Worm (Caenorhabditis elegans) whole organism, mixed stage, embryonic: ENCODE results near the gene F35A5.8.

Source experiments
- blmp-1 ChIP-seq: fragments of 150-350 bp; optimal IDR thresholded peaks from 2 replicates; lab custom pipeline; 2014; ENCODE audit warnings: missing biosample characterization, missing genetic modification characterization
- mep-1 ChIP-seq: fragments of 150-350 bp; optimal IDR thresholded peaks from 2 replicates; lab custom pipeline; 2017; ENCODE audit warnings: missing biosample characterization, missing genetic modification reagents, missing genetic modification characterization, inconsistent platforms
- nhr-237 ChIP-seq: fragments of 150-350 bp; optimal IDR thresholded peaks from 2 replicates; lab custom pipeline; 2014; ENCODE audit warnings: missing biosample characterization, missing genetic modification characterization
- nhr-76 ChIP-seq: sonication (generic microtip); optimal IDR thresholded peaks from 2 replicates; lab custom pipeline; 2017; ENCODE audit warnings: missing biosample characterization, missing genetic modification characterization
- pha-4 ChIP-seq: fragments of 150-350 bp; optimal IDR thresholded peaks from 2 replicates; lab custom pipeline; 2018; ENCODE audit warnings: missing biosample characterization, missing genetic modification reagents, missing genetic modification characterization
- unc-39 ChIP-seq: fragments of 150-350 bp; optimal IDR thresholded peaks from 2 replicates; lab custom pipeline; 2014; ENCODE audit warnings: missing biosample characterization, missing genetic modification characterization
- ztf-11 ChIP-seq: fragments of 150-350 bp; optimal IDR thresholded peaks from 2 replicates; lab custom pipeline; 2014; ENCODE audit warnings: missing biosample characterization, missing genetic modification characterization

- no peak for TF ChIP-seq nhr-76 (tag; lab: Kevin White, UChicago)
- TF ChIP-seq nhr-237 (tag; lab: Kevin White, UChicago): peak; percentile 56
- TF ChIP-seq pha-4: no peak
- TF ChIP-seq blmp-1 (tag; lab: Kevin White, UChicago): no peak
- TF ChIP-seq mep-1 (tag; lab: Kevin White, UChicago): no peak
- TF ChIP-seq ztf-11 (tag; lab: Kevin White, UChicago): no peak
- TF ChIP-seq unc-39: no peak
Observed at ce11 chrX:3824443-3824842, 21.2 kb upstream of the F35A5.8 start.
